Fruit fly (Drosophila melanogaster) whole organism, prepupa: Measurements from ENCODE around the gene Klp68D.

ENCODE experiments used
- CG11902 ChIP-seq: fragments of 200-800 bp; sonication (Bioruptor generic); optimal IDR thresholded peaks from 3 replicates; lab custom pipeline; 2016; ENCODE audit warnings: missing biosample characterization, missing genetic modification characterization
- CG32006 ChIP-seq: fragments of 200-800 bp; sonication (Bioruptor generic); optimal IDR thresholded peaks from 3 replicates; lab custom pipeline; 2017; ENCODE audit warnings: missing biosample characterization, mild to moderate bottlenecking, missing genetic modification characterization
- CG34406 ChIP-seq: fragments of 200-800 bp; sonication (Bioruptor generic); optimal IDR thresholded peaks from 3 replicates; lab custom pipeline; 2016; ENCODE audit warnings: missing biosample characterization, missing genetic modification characterization
- CG3919 ChIP-seq: fragments of 200-800 bp; sonication (Bioruptor generic); optimal IDR thresholded peaks from 3 replicates; lab custom pipeline; 2016; ENCODE audit warnings: missing biosample characterization, missing genetic modification characterization
- CG4318 ChIP-seq: fragments of 200-800 bp; sonication (Bioruptor generic); optimal IDR thresholded peaks from 3 replicates; lab custom pipeline; 2017; ENCODE audit warnings: missing biosample characterization, mild to moderate bottlenecking, missing genetic modification characterization
- CG6276 ChIP-seq: fragments of 200-800 bp; sonication (Bioruptor generic); optimal IDR thresholded peaks from 2 replicates; lab custom pipeline; 2017; ENCODE audit warnings: missing biosample characterization, mild to moderate bottlenecking, missing genetic modification characterization
- CG6808 ChIP-seq: fragments of 200-800 bp; sonication (Bioruptor generic); optimal IDR thresholded peaks from 3 replicates; lab custom pipeline; 2017; ENCODE audit warnings: missing biosample characterization, missing genetic modification characterization, mild to moderate bottlenecking, moderate library complexity, missing genetic modification reagents
- CG6854 ChIP-seq: fragments of 200-800 bp; sonication (Bioruptor generic); optimal IDR thresholded peaks from 2 replicates; lab custom pipeline; 2017; ENCODE audit warnings: missing biosample characterization, mild to moderate bottlenecking, missing genetic modification characterization
- CG7368 ChIP-seq: fragments of 200-800 bp; sonication (Bioruptor generic); optimal IDR thresholded peaks from 3 replicates; lab custom pipeline; 2016; ENCODE audit warnings: missing biosample characterization, missing genetic modification characterization
- CG8319 ChIP-seq: fragments of 200-800 bp; sonication (Bioruptor generic); optimal IDR thresholded peaks from 3 replicates; lab custom pipeline; 2016; ENCODE audit warnings: missing biosample characterization, missing genetic modification characterization
- CG8632 ChIP-seq: fragments of 200-800 bp; sonication (Bioruptor generic); optimal IDR thresholded peaks from 3 replicates; lab custom pipeline; 2016; ENCODE audit warnings: missing biosample characterization, missing genetic modification characterization
- Eip75B ChIP-seq: fragments of 200-800 bp; sonication (Bioruptor generic); optimal IDR thresholded peaks from 3 replicates; lab custom pipeline; 2016; ENCODE audit warnings: missing biosample characterization, missing genetic modification characterization
- Eip93F ChIP-seq: fragments of 200-800 bp; sonication (Bioruptor generic); optimal IDR thresholded peaks from 2 replicates; lab custom pipeline; 2016; ENCODE audit warnings: missing biosample characterization, mild to moderate bottlenecking, missing genetic modification characterization
- Hr38 ChIP-seq: sonication (Bioruptor generic); optimal IDR thresholded peaks from 2 replicates; lab custom pipeline; 2016; ENCODE audit warnings: missing biosample characterization, missing genetic modification characterization
- Hr4 ChIP-seq: fragments of 200-800 bp; sonication (Bioruptor generic); optimal IDR thresholded peaks from 3 replicates; lab custom pipeline; 2016; ENCODE audit warnings: missing biosample characterization, missing genetic modification characterization
- Lpt ChIP-seq: fragments of 200-800 bp; sonication (Bioruptor generic); optimal IDR thresholded peaks from 3 replicates; lab custom pipeline; 2016; ENCODE audit warnings: missing biosample characterization, missing genetic modification characterization
- OdsH ChIP-seq: fragments of 200-800 bp; sonication (Bioruptor generic); optimal IDR thresholded peaks from 3 replicates; lab custom pipeline; 2016; ENCODE audit warnings: missing biosample characterization, missing genetic modification characterization
- Smox ChIP-seq: fragments of 200-800 bp; sonication (Bioruptor generic); optimal IDR thresholded peaks from 3 replicates; lab custom pipeline; 2016; ENCODE audit warnings: missing biosample characterization, missing genetic modification characterization
- Sox102F ChIP-seq: fragments of 200-800 bp; sonication (Bioruptor generic); optimal IDR thresholded peaks from 2 replicates; lab custom pipeline; 2016; ENCODE audit warnings: missing biosample characterization, mild to moderate bottlenecking, missing genetic modification characterization
- Sox14 ChIP-seq: fragments of 200-800 bp; sonication (Bioruptor generic); optimal IDR thresholded peaks from 3 replicates; lab custom pipeline; 2016; ENCODE audit warnings: missing biosample characterization, missing genetic modification characterization
- achi ChIP-seq: fragments of 200-800 bp; sonication (Bioruptor generic); optimal IDR thresholded peaks from 3 replicates; lab custom pipeline; 2016; ENCODE audit warnings: missing biosample characterization, missing genetic modification characterization
- acj6 ChIP-seq: fragments of 200-800 bp; sonication (Bioruptor generic); optimal IDR thresholded peaks from 3 replicates; lab custom pipeline; 2016; ENCODE audit warnings: missing biosample characterization, missing genetic modification characterization
- eg ChIP-seq: fragments of 200-800 bp; sonication (Bioruptor generic); IDR thresholded peaks from 3 replicates; pipeline ENCODE4 v1.3.6; 2022; ENCODE audit warnings: missing biosample characterization, missing genetic modification characterization
- esn ChIP-seq: fragments of 200-800 bp; sonication (Bioruptor generic); optimal IDR thresholded peaks from 2 replicates; lab custom pipeline; 2016; ENCODE audit warnings: missing biosample characterization, mild to moderate bottlenecking, missing genetic modification characterization, moderate library complexity
- fd59A ChIP-seq: fragments of 200-800 bp; sonication (Bioruptor generic); optimal IDR thresholded peaks from 2 replicates; lab custom pipeline; 2017; ENCODE audit warnings: missing biosample characterization, mild to moderate bottlenecking, missing genetic modification characterization, missing genetic modification reagents
- fd85E ChIP-seq: fragments of 200-800 bp; sonication (Bioruptor generic); optimal IDR thresholded peaks from 3 replicates; lab custom pipeline; 2016; ENCODE audit warnings: missing biosample characterization, missing genetic modification characterization
- net ChIP-seq: fragments of 200-800 bp; sonication (Bioruptor generic); optimal IDR thresholded peaks from 3 replicates; lab custom pipeline; 2016; ENCODE audit warnings: missing biosample characterization, missing genetic modification characterization
- salr ChIP-seq, 2 experiments: fragments of 200-800 bp; sonication (Bioruptor generic); optimal IDR thresholded peaks; 3 replicates each; lab custom pipeline; 2016 to 2018; ENCODE audit warnings: missing biosample characterization in 2 of 2, missing genetic modification characterization in 2 of 2, mild to moderate bottlenecking in 1 of 2
- spab ChIP-seq: fragments of 200-800 bp; sonication (Bioruptor generic); optimal IDR thresholded peaks from 2 replicates; lab custom pipeline; 2017; ENCODE audit warnings: missing biosample characterization, mild to moderate bottlenecking, missing genetic modification characterization, missing genetic modification reagents
- svp ChIP-seq: fragments of 200-800 bp; sonication (Bioruptor generic); peaks from one replicate; lab custom pipeline; 2016; ENCODE audit warnings: missing biosample characterization, missing genetic modification characterization
- topi ChIP-seq: fragments of 200-800 bp; sonication (Bioruptor generic); optimal IDR thresholded peaks from 3 replicates; lab custom pipeline; 2016; ENCODE audit warnings: missing biosample characterization, missing genetic modification characterization
- vri ChIP-seq: fragments of 200-800 bp; sonication (Bioruptor generic); optimal IDR thresholded peaks from 3 replicates; lab custom pipeline; 2016; ENCODE audit warnings: missing biosample characterization, mild to moderate bottlenecking, missing genetic modification characterization

The Klp68D gene

dm6 chr3L:11766563-11766962, 28.9 kb upstream of the Klp68D start:
- TF ChIP-seq salr (GFP tag; optimal IDR thresholded peaks at IDR 0.05; lab: Kevin White, UChicago): no peak
- no peak for TF ChIP-seq CG11902 (GFP tag; lab: Kevin White, UChicago)
- TF ChIP-seq CG3919: no peak
- TF ChIP-seq OdsH: no peak
- TF ChIP-seq CG6854 (GFP tag; lab: Kevin White, UChicago): no peak
- no peak for TF ChIP-seq achi (GFP tag; lab: Kevin White, UChicago)
- no peak for TF ChIP-seq Eip75B (GFP tag; lab: Kevin White, UChicago)
- TF ChIP-seq, all 60 proteins: peak for 0

dm6 chr3L:11772057-11772456, 23.4 kb upstream of the Klp68D start, which contains the start of gene Muc68D:
Gene Muc68D, minus strand, starts transcription at chr3L:11772157.
- TF ChIP-seq Eip93F: no peak
- no peak for TF ChIP-seq Hr38 (GFP tag; lab: Kevin White, UChicago)
- TF ChIP-seq CG8632 (GFP tag; lab: Kevin White, UChicago): no peak
- TF ChIP-seq acj6 (GFP tag; lab: Kevin White, UChicago): no peak
- TF ChIP-seq OdsH: no peak
- no peak for TF ChIP-seq Lpt (GFP tag; lab: Kevin White, UChicago)
- no peak for TF ChIP-seq CG4318 (GFP tag; lab: Kevin White, UChicago)
- no peak for TF ChIP-seq CG7368
- no peak for TF ChIP-seq CG6808 (GFP tag; lab: Kevin White, UChicago)
- no peak for TF ChIP-seq CG11902 (GFP tag; lab: Kevin White, UChicago)
- no peak for TF ChIP-seq esn (GFP tag; lab: Kevin White, UChicago)
- no peak for TF ChIP-seq fd59A (GFP tag; lab: Kevin White, UChicago)
- no peak for TF ChIP-seq Smox
- TF ChIP-seq achi (GFP tag; lab: Kevin White, UChicago): no peak
- TF ChIP-seq Hr4 (GFP tag; lab: Kevin White, UChicago): no peak

DNA sequence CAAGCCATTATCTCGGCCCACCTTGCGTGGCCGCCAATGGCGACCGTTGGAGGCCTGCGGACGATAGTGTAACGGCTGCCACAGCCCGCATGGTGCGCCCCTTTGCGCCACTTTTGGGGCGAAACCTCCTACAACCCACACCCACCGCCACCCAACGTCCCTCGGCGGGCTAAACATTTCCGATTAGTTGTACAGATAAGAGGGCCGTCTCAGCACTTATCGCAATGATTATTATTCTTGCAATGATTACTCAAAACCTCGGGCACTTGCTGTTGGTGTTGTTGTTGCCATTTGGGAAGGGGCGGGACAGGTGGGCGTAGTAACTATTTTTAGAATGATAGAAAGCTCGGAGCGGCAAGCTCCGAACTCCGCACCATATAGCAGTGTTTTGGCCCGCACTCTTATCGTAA, 22.8 kb upstream of the Klp68D start:
- TF ChIP-seq vri (GFP tag; lab: Kevin White, UChicago): peak; percentile 77
- no peak for TF ChIP-seq eg (GFP tag; lab: Robert Waterston, UW)

DNA sequence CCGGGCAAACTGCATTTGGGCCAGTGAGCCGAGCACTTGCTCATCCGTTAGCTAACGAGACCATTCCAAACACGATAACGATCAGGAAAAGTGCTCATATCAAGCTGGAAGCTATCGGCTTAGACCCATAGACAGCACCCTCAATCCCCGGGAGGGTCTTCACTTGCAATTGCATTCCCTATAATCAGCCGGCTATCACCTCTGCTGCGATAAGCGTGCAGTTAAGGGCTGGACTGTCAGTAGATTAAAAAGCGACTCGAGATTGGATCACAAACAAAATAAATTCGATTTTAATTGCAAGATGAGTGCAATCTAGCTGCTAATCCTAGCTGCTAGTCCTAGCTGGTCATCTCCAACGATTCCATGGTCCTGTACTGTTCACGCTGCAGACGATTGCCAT, 21.6 kb upstream of the Klp68D start:
- TF ChIP-seq Hr4 (GFP tag; lab: Kevin White, UChicago) (no peak), CG8319 (GFP tag; lab: Kevin White, UChicago) (no peak), CG6808 (GFP tag; lab: Kevin White, UChicago) (no peak), Sox102F (GFP tag; lab: Kevin White, UChicago) (no peak), svp (GFP tag; lab: Kevin White, UChicago) (peak; percentile 77), CG32006 (GFP tag; lab: Kevin White, UChicago) (no peak)

dm6 chr3L:11774401-11774800, 21.0 kb upstream of the Klp68D start, which contains the start of gene Tim13:
Gene Tim13, minus strand, starts transcription at chr3L:11774501.
- no peak for TF ChIP-seq vri (GFP tag; lab: Kevin White, UChicago)
- no peak for TF ChIP-seq topi
- TF ChIP-seq Hr38 (GFP tag; lab: Kevin White, UChicago): no peak
- no peak for TF ChIP-seq CG6854 (GFP tag; lab: Kevin White, UChicago)
- TF ChIP-seq Hr4 (GFP tag; lab: Kevin White, UChicago): no peak
- no peak for TF ChIP-seq Eip93F
- no peak for TF ChIP-seq CG6276 (GFP tag; lab: Kevin White, UChicago)
- no peak for TF ChIP-seq spab (GFP tag; lab: Kevin White, UChicago)
- TF ChIP-seq acj6 (GFP tag; lab: Kevin White, UChicago): no peak
- TF ChIP-seq CG32006 (GFP tag; lab: Kevin White, UChicago): no peak
- TF ChIP-seq net (GFP tag; lab: Kevin White, UChicago): no peak

DNA sequence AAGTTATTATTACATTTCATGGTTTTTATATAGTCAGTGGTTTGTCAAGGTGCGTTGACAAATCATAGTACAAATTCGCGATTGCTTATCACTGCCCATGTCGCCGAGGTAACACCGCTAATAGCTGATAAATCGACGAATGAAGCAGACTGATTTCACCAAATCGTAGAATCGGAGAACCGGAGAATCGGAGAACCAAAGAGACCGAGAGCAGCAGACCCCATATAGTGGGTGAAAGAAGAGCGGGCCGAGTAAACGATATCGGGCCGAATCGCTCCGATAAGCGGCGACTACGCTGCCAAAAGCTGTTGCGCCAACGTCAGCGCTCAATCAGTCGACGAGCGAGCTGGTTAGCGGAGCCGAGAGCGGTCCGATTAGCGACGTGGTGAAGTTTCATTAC, 18.7 kb upstream of the Klp68D start, which contains the start of gene CG14131:
TSS of gene CG14131 (plus strand) at position 343 of the 400 bp plus-strand sequence.
- TF ChIP-seq vri (GFP tag; lab: Kevin White, UChicago): peak; percentile 78
- TF ChIP-seq CG34406 (GFP tag; lab: Kevin White, UChicago): no peak
- peak; percentile 17 for TF ChIP-seq Sox14 (GFP tag; lab: Kevin White, UChicago)
- no peak for TF ChIP-seq fd85E (GFP tag; lab: Kevin White, UChicago)
